Worm (Caenorhabditis elegans): ENCODE results near the gene Y46C8AM.1.

Y46C8AM.1 gene

ce11 chrIV:3962584-3962983, at the start of gene Y46C8AM.1:
Gene Y46C8AM.1, plus strand, starts transcription at chrIV:3962884.
- TF ChIP-seq ceh-45 (GFP tag; IDR thresholded peaks at IDR 0.05) (no peak), pha-4 (tag; optimal IDR thresholded peaks at IDR 0.05) (no peak), hlh-30 (tag; optimal IDR thresholded peaks at IDR 0.05; ENCODE audit: insufficient read depth) (no peak), K02D7.2 (tag; optimal IDR thresholded peaks at IDR 0.05) (no peak), pqm-1 (tag; optimal IDR thresholded peaks at IDR 0.05) (no peak), ceh-24 (tag; optimal IDR thresholded peaks at IDR 0.05) (no peak), ceh-6 (GFP tag; optimal IDR thresholded peaks at IDR 0.05) (no peak), K09A11.1 (tag; optimal IDR thresholded peaks at IDR 0.05; ENCODE audit: insufficient read depth) (no peak), ceh-14 (tag; optimal IDR thresholded peaks at IDR 0.05) (no peak), ama-1 (optimal IDR thresholded peaks at IDR 0.05) (no peak), C38D4.7 (GFP tag; optimal IDR thresholded peaks at IDR 0.05) (no peak), ceh-22 (tag; optimal IDR thresholded peaks at IDR 0.05) (no peak), unc-55 (GFP tag; optimal IDR thresholded peaks at IDR 0.05) (no peak), ets-4 (tag; optimal IDR thresholded peaks at IDR 0.05) (no peak), mec-3 (tag; optimal IDR thresholded peaks at IDR 0.05; ENCODE audit: borderline replicate concordance) (no peak), nhr-232 (tag; optimal IDR thresholded peaks at IDR 0.05) (no peak), ceh-48 (tag; optimal IDR thresholded peaks at IDR 0.05) (no peak), tbx-2 (tag; optimal IDR thresholded peaks at IDR 0.05) (no peak), nfya-1 (tag; optimal IDR thresholded peaks at IDR 0.05) (no peak)

ce11 chrIV:3914462-3914861, 48.2 kb upstream of the Y46C8AM.1 start, which contains the start of gene F56D6.19:
Gene F56D6.19, plus strand, starts transcription at chrIV:3914762.
- TF ChIP-seq gmeb-2 (tag; optimal IDR thresholded peaks at IDR 0.05): no peak
- no peak for TF ChIP-seq unc-3 (GFP tag; conservative IDR thresholded peaks at IDR 0.05)
- TF ChIP-seq unc-3 (tag; optimal IDR thresholded peaks at IDR 0.05): no peak
- no peak for TF ChIP-seq pag-3 (tag; optimal IDR thresholded peaks at IDR 0.05; ENCODE audit: borderline replicate concordance)
- TF ChIP-seq lim-6 (tag; optimal IDR thresholded peaks at IDR 0.05): no peak
- TF ChIP-seq ama-1 (optimal IDR thresholded peaks at IDR 0.05): no peak
- no peak for TF ChIP-seq tbx-7 (tag; optimal IDR thresholded peaks at IDR 0.05)
- no peak for TF ChIP-seq K02D7.2 (tag; optimal IDR thresholded peaks at IDR 0.05)
- TF ChIP-seq hlh-13 (GFP tag; optimal IDR thresholded peaks at IDR 0.05): no peak
- TF ChIP-seq C38D4.7 (GFP tag; optimal IDR thresholded peaks at IDR 0.05): no peak
- no peak for TF ChIP-seq dmd-4 (tag; optimal IDR thresholded peaks at IDR 0.05; ENCODE audit: borderline replicate concordance)
- no peak for TF ChIP-seq pqm-1 (tag; optimal IDR thresholded peaks at IDR 0.05)
- no peak for TF ChIP-seq sox-4 (tag; optimal IDR thresholded peaks at IDR 0.05)
- TF ChIP-seq ceh-9 (tag; optimal IDR thresholded peaks at IDR 0.05): no peak
- TF ChIP-seq pha-2 (tag; optimal IDR thresholded peaks at IDR 0.05): no peak
- no peak for TF ChIP-seq sox-2 (GFP tag; IDR thresholded peaks at IDR 0.05)

- no peak for TF ChIP-seq fkh-6 (tag; optimal IDR thresholded peaks at IDR 0.05)
- TF ChIP-seq pag-3 (tag; optimal IDR thresholded peaks at IDR 0.05; ENCODE audit: borderline replicate concordance): no peak
- no peak for TF ChIP-seq ceh-34 (tag; optimal IDR thresholded peaks at IDR 0.05)
- no peak for TF ChIP-seq T23F11.4 (GFP tag; optimal IDR thresholded peaks at IDR 0.05)
- no peak for TF ChIP-seq hlh-6 (tag; optimal IDR thresholded peaks at IDR 0.05)
- no peak for TF ChIP-seq tbx-2 (tag; optimal IDR thresholded peaks at IDR 0.05)
- TF ChIP-seq unc-42 (tag; optimal IDR thresholded peaks at IDR 0.05): no peak
- no peak for TF ChIP-seq ceh-24 (tag; optimal IDR thresholded peaks at IDR 0.05)
- no peak for TF ChIP-seq pha-2 (tag; optimal IDR thresholded peaks at IDR 0.05)
- TF ChIP-seq nfya-1 (tag; optimal IDR thresholded peaks at IDR 0.05): no peak
- TF ChIP-seq lin-11 (tag; optimal IDR thresholded peaks at IDR 0.05): no peak
- TF ChIP-seq Y22D7AL.16 (tag; optimal IDR thresholded peaks at IDR 0.05): no peak
Observed at ce11 chrIV:3915296-3915695, 47.4 kb upstream of the Y46C8AM.1 start, which contains the start of gene srz-20. Gene srz-20, plus strand, starts transcription at chrIV:3915596.
